Worm (Caenorhabditis elegans) whole organism, midembryonic: ENCODE data around the gene R102.4.
"Not testable (repeated sequence)": the region's sequence is repeated elsewhere in the genome, so short reads cannot be mapped to it uniquely, and the experiment has no call there.

ENCODE experiments used
- cog-1 ChIP-seq: sonication (generic microtip); optimal IDR thresholded peaks from 2 replicates; lab custom pipeline; 2016; ENCODE audit warnings: missing genetic modification characterization, missing compliant biosample characterization
- flt-1 ChIP-seq: fragments of 200-800 bp; sonication (Bioruptor generic); IDR thresholded peaks from 2 replicates; pipeline ENCODE4 v1.3.6; 2022; ENCODE audit warnings: missing genetic modification characterization, missing compliant biosample characterization
- klf-2 ChIP-seq: fragments of 200-800 bp; sonication (Bioruptor generic); conservative IDR thresholded peaks from 2 replicates; pipeline ENCODE4 v1.3.6; 2022; ENCODE audit warnings: missing genetic modification reagents, missing genetic modification characterization, missing compliant biosample characterization
- med-1 ChIP-seq: sonication (generic microtip); optimal IDR thresholded peaks from 2 replicates; lab custom pipeline; 2017; ENCODE audit warnings: missing genetic modification characterization, mild to moderate bottlenecking, missing compliant biosample characterization, antibody characterized with exemption, missing genetic modification reagents; ENCODE audit not compliant: insufficient read depth
- ref-1 ChIP-seq: fragments of 200-800 bp; sonication (Bioruptor generic); conservative IDR thresholded peaks from 2 replicates; pipeline ENCODE4 v1.3.6; 2022; ENCODE audit warnings: missing genetic modification reagents, missing genetic modification characterization, missing compliant biosample characterization
- tab-1 ChIP-seq: fragments of 200-800 bp; sonication (Bioruptor generic); IDR thresholded peaks from 2 replicates; pipeline ENCODE4 v1.3.6; 2022; ENCODE audit warnings: missing genetic modification characterization, missing compliant biosample characterization
- ztf-29 ChIP-seq: fragments of 200-800 bp; sonication (Bioruptor generic); IDR thresholded peaks from 2 replicates; pipeline ENCODE4 v1.3.6; 2022; ENCODE audit warnings: missing genetic modification reagents, missing genetic modification characterization, missing compliant biosample characterization

DNA sequence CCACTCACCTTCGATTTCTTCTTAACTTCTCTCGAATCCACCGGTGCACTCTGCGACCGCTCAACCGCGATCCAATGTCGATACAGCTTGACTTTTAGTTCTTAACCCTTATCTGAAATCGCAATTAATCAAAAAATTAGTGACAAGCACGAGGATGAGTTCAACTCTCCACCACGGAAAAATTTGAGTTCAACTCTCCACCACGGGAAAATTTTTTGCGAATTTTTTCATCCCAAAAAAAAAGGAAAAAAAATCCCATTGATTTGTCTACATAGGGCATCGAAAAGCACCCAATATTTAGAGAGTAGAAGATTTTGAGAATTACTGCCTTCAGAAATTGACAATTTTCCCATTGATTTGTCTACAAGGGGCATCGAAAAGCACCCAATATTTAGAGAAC lies 41.1 kb downstream of the R102.4 start, which contains the start of gene glb-19:
- not testable (repeated sequence) for TF ChIP-seq cog-1 (tag; lab: Kevin White, UChicago); ref-1 (GFP tag; lab: Robert Waterston, UW); med-1 (GFP tag; lab: Kevin White, UChicago); flt-1 (GFP tag; lab: Robert Waterston, UW); klf-2 (GFP tag; lab: Robert Waterston, UW); ztf-29 (GFP tag; lab: Robert Waterston, UW); tab-1
